Worm (Caenorhabditis elegans) whole organism, mixed stage, embryonic: ENCODE data around the gene srbc-34.

ENCODE experiments used
- M03D4.4 ChIP-seq: sonication (generic microtip); optimal IDR thresholded peaks from 2 replicates; lab custom pipeline; 2017; ENCODE audit warnings: mild to moderate bottlenecking, missing genetic modification characterization, missing compliant biosample characterization
- bed-3 ChIP-seq: fragments of 200-800 bp; sonication (Bioruptor generic); optimal IDR thresholded peaks from 3 replicates; lab custom pipeline; 2018; ENCODE audit warnings: mild to moderate bottlenecking, missing genetic modification characterization, moderate library complexity, missing compliant biosample characterization
- blmp-1 ChIP-seq: fragments of 150-350 bp; optimal IDR thresholded peaks from 2 replicates; lab custom pipeline; 2014; ENCODE audit warnings: missing biosample characterization, missing genetic modification characterization
- ceh-39 ChIP-seq: fragments of 150-350 bp; optimal IDR thresholded peaks from 2 replicates; lab custom pipeline; 2014; ENCODE audit warnings: missing biosample characterization, missing genetic modification characterization
- ceh-43 ChIP-seq: fragments of 200-800 bp; sonication (Bioruptor generic); optimal IDR thresholded peaks from 2 replicates; lab custom pipeline; 2018; ENCODE audit warnings: mild to moderate bottlenecking, missing genetic modification characterization, moderate library complexity, missing compliant biosample characterization
- ceh-83 ChIP-seq: fragments of 200-800 bp; sonication (Bioruptor generic); optimal IDR thresholded peaks from 2 replicates; lab custom pipeline; 2018; ENCODE audit warnings: mild to moderate bottlenecking, missing genetic modification characterization, missing compliant biosample characterization
- ces-1 ChIP-seq: fragments of 150-350 bp; optimal IDR thresholded peaks from 2 replicates; lab custom pipeline; 2014; ENCODE audit warnings: missing biosample characterization, missing genetic modification reagents, missing genetic modification characterization
- cnd-1 ChIP-seq: fragments of 200-800 bp; sonication (Bioruptor generic); optimal IDR thresholded peaks from 2 replicates; lab custom pipeline; 2018; ENCODE audit warnings: mild to moderate bottlenecking, missing genetic modification characterization, missing compliant biosample characterization
- drap-1 ChIP-seq: fragments of 200-800 bp; sonication (Bioruptor generic); optimal IDR thresholded peaks from 3 replicates; lab custom pipeline; 2018; ENCODE audit warnings: mild to moderate bottlenecking, missing genetic modification characterization, missing compliant biosample characterization
- elt-1 ChIP-seq: sonication (generic microtip); optimal IDR thresholded peaks from 2 replicates; lab custom pipeline; 2017; ENCODE audit warnings: missing genetic modification characterization, mild to moderate bottlenecking, missing compliant biosample characterization, antibody characterized with exemption, moderate library complexity, borderline replicate concordance; ENCODE audit not compliant: insufficient read depth
- elt-3 ChIP-seq: fragments of 150-350 bp; optimal IDR thresholded peaks from 2 replicates; lab custom pipeline; 2014; ENCODE audit warnings: missing biosample characterization, missing genetic modification characterization
- flh-1 ChIP-seq: fragments of 200-800 bp; sonication (Bioruptor generic); optimal IDR thresholded peaks from 2 replicates; lab custom pipeline; 2018; ENCODE audit warnings: mild to moderate bottlenecking, missing genetic modification characterization, moderate library complexity, missing compliant biosample characterization
- ham-2 ChIP-seq: fragments of 200-800 bp; sonication (Bioruptor generic); optimal IDR thresholded peaks from 2 replicates; lab custom pipeline; 2018; ENCODE audit warnings: mild to moderate bottlenecking, missing genetic modification characterization, missing compliant biosample characterization
- lin-13 ChIP-seq: fragments of 150-350 bp; optimal IDR thresholded peaks from 2 replicates; lab custom pipeline; 2014; ENCODE audit warnings: missing biosample characterization, missing genetic modification characterization
- lin-32 ChIP-seq: fragments of 200-800 bp; sonication (Bioruptor generic); optimal IDR thresholded peaks from 2 replicates; lab custom pipeline; 2018; ENCODE audit warnings: mild to moderate bottlenecking, missing genetic modification characterization, missing compliant biosample characterization
- lsy-2 ChIP-seq: fragments of 150-350 bp; optimal IDR thresholded peaks from 2 replicates; lab custom pipeline; 2014; ENCODE audit warnings: missing biosample characterization, missing genetic modification characterization
- mab-5 ChIP-seq: fragments of 150-350 bp; optimal IDR thresholded peaks from 2 replicates; lab custom pipeline; 2014; ENCODE audit warnings: missing biosample characterization, missing genetic modification characterization
- nhr-12 ChIP-seq: fragments of 150-350 bp; optimal IDR thresholded peaks from 2 replicates; lab custom pipeline; 2014; ENCODE audit warnings: missing biosample characterization, missing genetic modification characterization
- nhr-2 ChIP-seq: fragments of 150-350 bp; optimal IDR thresholded peaks from 2 replicates; lab custom pipeline; 2014; ENCODE audit warnings: missing biosample characterization, missing genetic modification characterization
- nhr-237 ChIP-seq: fragments of 150-350 bp; optimal IDR thresholded peaks from 2 replicates; lab custom pipeline; 2014; ENCODE audit warnings: missing biosample characterization, missing genetic modification characterization
- nhr-76 ChIP-seq: sonication (generic microtip); optimal IDR thresholded peaks from 2 replicates; lab custom pipeline; 2017; ENCODE audit warnings: missing biosample characterization, missing genetic modification characterization
- pha-4 ChIP-seq: fragments of 150-350 bp; optimal IDR thresholded peaks from 2 replicates; lab custom pipeline; 2018; ENCODE audit warnings: missing biosample characterization, missing genetic modification reagents, missing genetic modification characterization
- sem-2 ChIP-seq: fragments of 200-800 bp; sonication (Bioruptor generic); optimal IDR thresholded peaks from 2 replicates; lab custom pipeline; 2018; ENCODE audit warnings: mild to moderate bottlenecking, missing genetic modification characterization, missing compliant biosample characterization
- snpc-4 ChIP-seq: fragments of 150-350 bp; optimal IDR thresholded peaks from 2 replicates; lab custom pipeline; 2014; ENCODE audit warnings: missing biosample characterization, missing genetic modification characterization
- sptf-1 ChIP-seq: sonication (generic microtip); optimal IDR thresholded peaks from 2 replicates; lab custom pipeline; 2017; ENCODE audit warnings: mild to moderate bottlenecking, missing genetic modification characterization, moderate library complexity, missing compliant biosample characterization
- tbx-8 ChIP-seq: fragments of 200-800 bp; sonication (Bioruptor generic); optimal IDR thresholded peaks from 2 replicates; lab custom pipeline; 2018; ENCODE audit warnings: mild to moderate bottlenecking, missing genetic modification characterization, moderate library complexity, missing compliant biosample characterization
- unc-120 ChIP-seq: sonication (generic microtip); optimal IDR thresholded peaks from 2 replicates; lab custom pipeline; 2017; ENCODE audit warnings: missing genetic modification characterization, missing compliant biosample characterization; ENCODE audit not compliant: poor library complexity, severe bottlenecking
- unc-39 ChIP-seq: fragments of 150-350 bp; optimal IDR thresholded peaks from 2 replicates; lab custom pipeline; 2014; ENCODE audit warnings: missing biosample characterization, missing genetic modification characterization
- unc-62 ChIP-seq: fragments of 150-350 bp; optimal IDR thresholded peaks from 2 replicates; lab custom pipeline; 2014; ENCODE audit warnings: missing biosample characterization, missing genetic modification reagents, missing genetic modification characterization
- zip-8 ChIP-seq: fragments of 150-350 bp; optimal IDR thresholded peaks from 2 replicates; lab custom pipeline; 2014; ENCODE audit warnings: missing biosample characterization, missing genetic modification characterization
- ztf-11 ChIP-seq: fragments of 150-350 bp; optimal IDR thresholded peaks from 2 replicates; lab custom pipeline; 2014; ENCODE audit warnings: missing biosample characterization, missing genetic modification characterization

The srbc-34 gene

DNA sequence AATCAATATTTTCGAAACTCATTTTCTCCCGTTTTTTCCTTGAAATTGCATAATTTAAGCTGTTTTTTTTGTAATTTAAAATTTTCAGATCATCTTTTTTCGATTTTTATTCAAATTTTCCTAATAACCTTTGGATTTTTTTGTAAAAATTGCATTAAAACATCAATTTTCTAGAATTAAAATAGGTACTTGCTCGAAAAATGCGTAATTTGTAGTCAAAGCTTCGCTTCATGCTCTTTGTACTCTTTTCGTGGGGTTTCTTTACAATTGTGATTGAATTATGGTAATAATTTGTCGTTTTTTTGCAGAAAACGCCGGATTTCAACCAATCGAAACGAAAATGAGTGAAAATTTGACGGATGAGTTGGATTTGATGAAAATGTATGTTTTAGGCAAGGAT, 7.2 kb upstream of the srbc-34 start, which contains the start of gene fog-2:
fog-2 (plus strand) TSS at position 301 of the 400 bp plus-strand sequence.
- TF ChIP-seq zip-8 (tag; lab: Kevin White, UChicago) (no peak), elt-1 (no peak), pha-4 (tag; lab: Kevin White, UChicago) (no peak), sem-2 (no peak), ces-1 (GFP tag; lab: Kevin White, UChicago) (no peak), nhr-12 (tag; lab: Kevin White, UChicago) (no peak), sptf-1 (tag; lab: Kevin White, UChicago) (no peak), ztf-11 (tag; lab: Kevin White, UChicago) (no peak), bed-3 (no peak), snpc-4 (tag; lab: Kevin White, UChicago) (no peak), nhr-237 (tag; lab: Kevin White, UChicago) (no peak), blmp-1 (tag; lab: Kevin White, UChicago) (no peak), elt-3 (no peak), M03D4.4 (tag; lab: Kevin White, UChicago) (no peak), flh-1 (no peak), lin-32 (GFP tag; lab: Kevin White, UChicago) (no peak), unc-120 (tag; lab: Kevin White, UChicago) (no peak), tbx-8 (GFP tag; lab: Kevin White, UChicago) (no peak), ceh-83 (GFP tag; lab: Kevin White, UChicago) (no peak)

DNA sequence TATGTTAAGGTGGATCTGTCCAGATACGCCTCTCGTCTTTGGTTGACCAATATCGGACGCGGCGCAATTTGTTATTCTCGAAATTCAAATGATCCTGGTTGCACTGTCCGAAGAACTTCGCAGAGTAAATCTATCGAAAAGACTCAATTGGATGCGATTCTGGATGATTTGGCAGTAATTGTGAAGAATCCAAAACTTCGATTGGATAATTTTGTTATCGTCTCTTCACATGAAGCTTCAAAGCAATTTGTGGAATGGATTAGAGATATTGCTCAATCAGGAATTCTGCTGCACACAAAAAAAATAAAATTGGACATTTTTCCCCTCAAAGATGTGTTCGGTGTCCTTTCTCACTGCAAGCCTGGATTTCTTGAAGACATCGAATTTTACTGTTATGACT, 6.5 kb upstream of the srbc-34 start:
- TF ChIP-seq unc-62 (no peak), nhr-237 (tag; lab: Kevin White, UChicago) (no peak), sptf-1 (tag; lab: Kevin White, UChicago) (no peak), unc-120 (tag; lab: Kevin White, UChicago) (no peak), M03D4.4 (tag; lab: Kevin White, UChicago) (no peak)

DNA sequence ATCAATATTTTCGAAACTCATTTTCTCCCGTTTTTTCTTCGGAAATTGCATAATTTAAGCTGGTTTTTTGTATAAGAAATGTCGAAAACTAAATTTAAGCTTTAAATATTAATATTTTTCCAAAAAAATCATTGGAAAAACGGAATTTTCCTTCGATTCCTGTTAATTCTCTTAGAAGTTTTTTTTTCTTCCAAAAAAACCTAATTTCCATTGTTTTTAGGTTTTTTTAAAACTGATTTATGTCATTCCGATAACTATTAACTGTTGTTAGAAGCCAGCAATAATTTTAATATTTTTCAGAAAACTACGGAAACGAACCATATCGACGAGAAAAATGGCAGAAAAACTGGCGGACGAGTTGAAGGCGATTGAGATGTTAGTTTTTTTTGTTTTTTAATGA, 4.8 kb upstream of the srbc-34 start, which contains the start of gene fbxa-114:
fbxa-114 (plus strand) TSS at position 301 of the 400 bp plus-strand sequence.
- TF ChIP-seq lsy-2 (tag; lab: Kevin White, UChicago) (peak; percentile 6), lin-13 (tag; lab: Kevin White, UChicago) (no peak), sem-2 (no peak), bed-3 (no peak)
- TF ChIP-seq, all 35 proteins: peak for 1

DNA sequence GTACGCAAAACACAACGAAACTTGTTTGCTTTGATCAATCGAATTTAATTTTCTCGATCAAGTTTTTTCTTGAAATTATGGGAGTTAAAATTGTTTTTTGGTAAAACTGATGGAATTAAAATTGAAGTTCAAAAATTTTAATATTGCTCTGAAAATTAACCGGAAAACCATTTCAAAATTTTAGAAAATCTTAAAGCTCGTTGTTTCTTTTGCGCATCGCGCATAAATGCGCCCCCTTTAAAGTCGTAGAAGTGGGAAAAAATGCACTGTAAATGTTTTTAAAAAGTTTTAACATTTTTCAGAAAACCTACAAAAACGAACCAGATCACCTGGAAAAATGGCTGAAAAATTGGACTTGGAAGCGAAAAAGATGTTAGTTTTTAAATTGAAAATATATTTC, 3.0 kb upstream of the srbc-34 start, which contains the start of gene fbxa-113:
fbxa-113 (plus strand) TSS at position 301 of the 400 bp plus-strand sequence.
- no peak for TF ChIP-seq zip-8 (tag; lab: Kevin White, UChicago)
- TF ChIP-seq ces-1 (GFP tag; lab: Kevin White, UChicago): no peak
- no peak for TF ChIP-seq pha-4 (tag; lab: Kevin White, UChicago)
- no peak for TF ChIP-seq nhr-76 (tag; lab: Kevin White, UChicago)
- no peak for TF ChIP-seq sptf-1 (tag; lab: Kevin White, UChicago)
- TF ChIP-seq blmp-1 (tag; lab: Kevin White, UChicago): no peak
- no peak for TF ChIP-seq drap-1 (GFP tag; lab: Kevin White, UChicago)
- no peak for TF ChIP-seq ham-2 (GFP tag; lab: Kevin White, UChicago)
- no peak for TF ChIP-seq cnd-1 (tag; lab: Kevin White, UChicago)
- TF ChIP-seq M03D4.4 (tag; lab: Kevin White, UChicago): no peak
- TF ChIP-seq mab-5 (tag; lab: Kevin White, UChicago): no peak
- TF ChIP-seq, all 35 proteins: peak for 0

DNA sequence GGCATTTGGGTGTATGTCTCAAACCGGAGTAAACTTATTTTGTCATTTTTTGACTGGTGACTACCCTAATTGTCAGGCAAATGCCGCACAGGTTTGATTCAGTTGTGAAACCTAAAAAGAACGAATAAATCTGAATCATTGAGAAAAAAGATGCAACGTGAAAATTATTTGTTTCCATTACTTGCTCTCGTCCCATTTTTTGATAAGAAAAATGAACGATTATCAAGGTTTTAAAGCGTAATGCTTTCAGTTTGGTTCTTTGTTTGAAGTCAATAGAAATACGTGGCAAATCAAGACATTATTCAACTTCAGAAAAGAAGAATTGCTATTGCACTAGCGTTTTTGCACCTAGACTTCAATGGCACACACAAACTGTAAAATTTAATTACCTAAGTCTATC, 6.5 kb downstream of the srbc-34 start, which contains the start of gene Y113G7B.12:
Y113G7B.12 (minus strand) TSS at position 101 of the 400 bp plus-strand sequence.
- TF ChIP-seq ceh-43 (GFP tag; lab: Kevin White, UChicago) (no peak), pha-4 (tag; lab: Kevin White, UChicago) (no peak), unc-62 (no peak), nhr-2 (tag; lab: Kevin White, UChicago) (no peak), snpc-4 (tag; lab: Kevin White, UChicago) (no peak), drap-1 (GFP tag; lab: Kevin White, UChicago) (no peak), nhr-76 (tag; lab: Kevin White, UChicago) (no peak), unc-120 (tag; lab: Kevin White, UChicago) (no peak), zip-8 (tag; lab: Kevin White, UChicago) (no peak), sem-2 (no peak), blmp-1 (tag; lab: Kevin White, UChicago) (no peak), elt-1 (no peak), ceh-39 (no peak), nhr-237 (tag; lab: Kevin White, UChicago) (no peak), unc-39 (tag; lab: Kevin White, UChicago) (no peak)
- TF ChIP-seq, all 35 proteins: peak for 0
